Worm (Caenorhabditis elegans) whole organism, L4 larva: ENCODE measurements around the gene abcf-3.

ENCODE experiments used
- D1046.2 ChIP-seq: fragments of 200-800 bp; sonication (Bioruptor generic); IDR thresholded peaks from 2 replicates; pipeline ENCODE4 v1.3.6; 2022; ENCODE audit warnings: missing genetic modification characterization, missing compliant biosample characterization
- F10B5.3 ChIP-seq: sonication (generic microtip); optimal IDR thresholded peaks from 2 replicates; lab custom pipeline; 2016; ENCODE audit warnings: mild to moderate bottlenecking, missing genetic modification characterization, missing compliant biosample characterization
- F26F4.8 ChIP-seq: fragments of 200-800 bp; sonication (Bioruptor generic); conservative IDR thresholded peaks from 2 replicates; pipeline ENCODE4 v1.3.6; 2022; ENCODE audit warnings: missing genetic modification characterization, missing compliant biosample characterization
- F37D6.2 ChIP-seq: sonication (generic microtip); optimal IDR thresholded peaks from 2 replicates; lab custom pipeline; 2016; ENCODE audit warnings: mild to moderate bottlenecking, missing genetic modification characterization, missing compliant biosample characterization
- F44E2.7 ChIP-seq: fragments of 200-800 bp; sonication (Bioruptor generic); IDR thresholded peaks from 2 replicates; pipeline ENCODE4 v2.1.2; 2022; ENCODE audit warnings: missing genetic modification characterization, missing compliant biosample characterization
- F49E8.2 ChIP-seq: sonication (generic microtip); optimal IDR thresholded peaks from 2 replicates; lab custom pipeline; 2016; ENCODE audit warnings: missing compliant biosample characterization, mild to moderate bottlenecking, missing genetic modification characterization, borderline replicate concordance
- R02D3.7 ChIP-seq: fragments of 150-350 bp; sonication (generic microtip); optimal IDR thresholded peaks from 3 replicates; lab custom pipeline; 2014; ENCODE audit warnings: missing biosample characterization, missing genetic modification characterization
- T20F7.1 ChIP-seq: fragments of 200-800 bp; sonication (Bioruptor generic); optimal IDR thresholded peaks from 2 replicates; lab custom pipeline; 2018; ENCODE audit warnings: mild to moderate bottlenecking, missing genetic modification characterization, missing compliant biosample characterization
- T26A8.4 ChIP-seq: fragments of 200-800 bp; sonication (Bioruptor generic); IDR thresholded peaks from 2 replicates; pipeline ENCODE4 v1.3.6; 2022; ENCODE audit warnings: missing genetic modification characterization, missing compliant biosample characterization
- Y48G9A.11 ChIP-seq: fragments of 200-800 bp; sonication (Bioruptor generic); IDR thresholded peaks from 2 replicates; pipeline ENCODE4 v1.3.6; 2022; ENCODE audit warnings: missing genetic modification reagents, missing genetic modification characterization, missing compliant biosample characterization
- Y5F2A.4 ChIP-seq: fragments of 200-800 bp; sonication (Bioruptor generic); optimal IDR thresholded peaks from 2 replicates; lab custom pipeline; 2018; ENCODE audit warnings: mild to moderate bottlenecking, missing genetic modification characterization, missing compliant biosample characterization
- Y75B8A.6 ChIP-seq: fragments of 200-800 bp; sonication (Bioruptor generic); IDR thresholded peaks from 2 replicates; pipeline ENCODE4 v1.3.6; 2022; ENCODE audit warnings: missing genetic modification reagents, missing genetic modification characterization, missing compliant biosample characterization
- ZK337.2 ChIP-seq: fragments of 200-800 bp; sonication (Bioruptor generic); IDR thresholded peaks from 2 replicates; pipeline ENCODE4 v1.3.6; 2022; ENCODE audit warnings: missing genetic modification reagents, missing genetic modification characterization, missing compliant biosample characterization
- ama-1 ChIP-seq: fragments of 150-350 bp; optimal IDR thresholded peaks from 2 replicates; lab custom pipeline; 2014; ENCODE audit warnings: inconsistent platforms, mixed read lengths
- arid-1 ChIP-seq: fragments of 200-800 bp; sonication (Bioruptor generic); conservative IDR thresholded peaks from 2 replicates; pipeline ENCODE4 v1.3.6; 2022; ENCODE audit warnings: missing genetic modification reagents, missing genetic modification characterization, missing compliant biosample characterization
- ceh-32 ChIP-seq: sonication (generic microtip); optimal IDR thresholded peaks from 2 replicates; lab custom pipeline; 2016; ENCODE audit warnings: mild to moderate bottlenecking, missing genetic modification characterization, missing compliant biosample characterization; ENCODE audit not compliant: poor library complexity
- cey-2 ChIP-seq: sonication (generic microtip); optimal IDR thresholded peaks from 3 replicates; lab custom pipeline; 2017; ENCODE audit warnings: missing genetic modification characterization, mild to moderate bottlenecking, missing compliant biosample characterization, antibody characterized with exemption, borderline replicate concordance; ENCODE audit not compliant: insufficient read depth
- daf-12 ChIP-seq: fragments of 150-350 bp; optimal IDR thresholded peaks from 2 replicates; lab custom pipeline; 2014; ENCODE audit warnings: missing biosample characterization, missing genetic modification reagents, missing genetic modification characterization
- daf-16 ChIP-seq, 3 experiments: sonication (generic microtip); optimal IDR thresholded peaks; 2 replicates each; lab custom pipeline; 2016 to 2017; ENCODE audit warnings: missing genetic modification characterization in 3 of 3, missing genetic modification reagents in 3 of 3, mild to moderate bottlenecking in 2 of 3, missing compliant biosample characterization in 2 of 3, missing biosample characterization in 1 of 3, moderate library complexity in 1 of 3
- daf-19 ChIP-seq: fragments of 200-800 bp; sonication (Bioruptor generic); conservative IDR thresholded peaks from 2 replicates; pipeline ENCODE4 v1.3.6; 2022; ENCODE audit warnings: missing genetic modification characterization, missing compliant biosample characterization
- daf-8 ChIP-seq: fragments of 200-800 bp; sonication (Bioruptor generic); IDR thresholded peaks from 2 replicates; pipeline ENCODE4 v1.3.6; 2022; ENCODE audit warnings: missing genetic modification characterization, missing compliant biosample characterization
- dmd-8 ChIP-seq: fragments of 200-800 bp; sonication (Bioruptor generic); IDR thresholded peaks from 2 replicates; pipeline ENCODE4 v1.3.6; 2022; ENCODE audit warnings: missing genetic modification characterization, missing compliant biosample characterization
- dve-1 ChIP-seq: sonication (generic microtip); optimal IDR thresholded peaks from 2 replicates; lab custom pipeline; 2017; ENCODE audit warnings: antibody characterized with exemption, mild to moderate bottlenecking, missing genetic modification characterization, missing compliant biosample characterization; ENCODE audit not compliant: insufficient read depth
- egl-43 ChIP-seq: fragments of 200-800 bp; sonication (Bioruptor generic); IDR thresholded peaks from 2 replicates; pipeline ENCODE4 v1.3.6; 2022; ENCODE audit warnings: missing genetic modification reagents, missing genetic modification characterization, missing compliant biosample characterization
- fkh-10 ChIP-seq: fragments of 150-350 bp; optimal IDR thresholded peaks from 2 replicates; lab custom pipeline; 2014; ENCODE audit warnings: missing biosample characterization, missing genetic modification reagents, missing genetic modification characterization
- fos-1 ChIP-seq: fragments of 150-350 bp; optimal IDR thresholded peaks from 2 replicates; lab custom pipeline; 2014; ENCODE audit warnings: missing biosample characterization, missing genetic modification characterization
- gei-8 ChIP-seq: fragments of 200-800 bp; sonication (Bioruptor generic); optimal IDR thresholded peaks from 2 replicates; lab custom pipeline; 2018; ENCODE audit warnings: mild to moderate bottlenecking, missing genetic modification characterization, missing compliant biosample characterization
- lin-29 ChIP-seq: fragments of 200-800 bp; sonication (Bioruptor generic); IDR thresholded peaks from 2 replicates; pipeline ENCODE4 v1.3.6; 2022; ENCODE audit warnings: missing genetic modification reagents, missing genetic modification characterization, missing compliant biosample characterization
- lin-38 ChIP-seq: fragments of 200-800 bp; sonication (Bioruptor generic); IDR thresholded peaks from 2 replicates; pipeline ENCODE4 v1.3.6; 2022; ENCODE audit warnings: missing genetic modification reagents, missing genetic modification characterization, missing compliant biosample characterization
- madf-9 ChIP-seq: fragments of 200-800 bp; sonication (Bioruptor generic); conservative IDR thresholded peaks from 2 replicates; pipeline ENCODE4 v1.3.6; 2022; ENCODE audit warnings: missing genetic modification reagents, missing genetic modification characterization, missing compliant biosample characterization
- mep-1 ChIP-seq: fragments of 150-350 bp; sonication (generic microtip); optimal IDR thresholded peaks from 3 replicates; lab custom pipeline; 2014; ENCODE audit warnings: missing biosample characterization, missing genetic modification characterization
- mes-2 ChIP-seq: sonication (generic microtip); optimal IDR thresholded peaks from 2 replicates; lab custom pipeline; 2016; ENCODE audit warnings: missing genotype, mild to moderate bottlenecking, missing genetic modification characterization, missing compliant biosample characterization; ENCODE audit not compliant: poor library complexity, severe bottlenecking
- mxl-2 ChIP-seq: fragments of 200-800 bp; sonication (Bioruptor generic); conservative IDR thresholded peaks from 2 replicates; pipeline ENCODE4 v1.3.6; 2022; ENCODE audit warnings: missing genetic modification reagents, missing genetic modification characterization, missing compliant biosample characterization
- mxl-3 ChIP-seq: fragments of 200-800 bp; sonication (Bioruptor generic); optimal IDR thresholded peaks from 2 replicates; lab custom pipeline; 2018; ENCODE audit warnings: mild to moderate bottlenecking, missing genetic modification characterization, missing compliant biosample characterization
- nhr-111 ChIP-seq: fragments of 200-800 bp; sonication (Bioruptor generic); optimal IDR thresholded peaks from 2 replicates; lab custom pipeline; 2018; ENCODE audit warnings: mild to moderate bottlenecking, missing genetic modification characterization, missing compliant biosample characterization
- nhr-237 ChIP-seq: sonication (generic microtip); optimal IDR thresholded peaks from 2 replicates; lab custom pipeline; 2017; ENCODE audit warnings: missing biosample characterization, missing genetic modification characterization
- nhr-25 ChIP-seq: sonication (generic microtip); optimal IDR thresholded peaks from 2 replicates; lab custom pipeline; 2017; ENCODE audit warnings: missing genetic modification characterization, mild to moderate bottlenecking, missing compliant biosample characterization, antibody characterized with exemption, moderate library complexity, borderline replicate concordance; ENCODE audit not compliant: insufficient read depth
- nhr-6 ChIP-seq: fragments of 150-350 bp; optimal IDR thresholded peaks from 2 replicates; lab custom pipeline; 2014; ENCODE audit warnings: missing biosample characterization, missing genetic modification characterization
- nhr-77 ChIP-seq: fragments of 150-350 bp; optimal IDR thresholded peaks from 2 replicates; lab custom pipeline; 2014; ENCODE audit warnings: missing biosample characterization, missing genetic modification characterization
- php-3 ChIP-seq: fragments of 200-800 bp; sonication (Bioruptor generic); IDR thresholded peaks from 2 replicates; pipeline ENCODE4 v1.3.6; 2022; ENCODE audit warnings: missing genetic modification reagents, missing genetic modification characterization, missing compliant biosample characterization
- rbr-2 ChIP-seq: sonication (generic microtip); optimal IDR thresholded peaks from 2 replicates; lab custom pipeline; 2016; ENCODE audit warnings: missing genotype, missing genetic modification characterization, missing compliant biosample characterization
- set-16 ChIP-seq: fragments of 200-800 bp; sonication (Bioruptor generic); IDR thresholded peaks from 2 replicates; pipeline ENCODE4 v1.3.6; 2022; ENCODE audit warnings: missing genetic modification reagents, missing genetic modification characterization, missing compliant biosample characterization
- spr-1 ChIP-seq: sonication (generic microtip); optimal IDR thresholded peaks from 2 replicates; lab custom pipeline; 2016; ENCODE audit warnings: mild to moderate bottlenecking, missing genetic modification characterization, missing compliant biosample characterization
- spr-3 ChIP-seq: fragments of 200-800 bp; sonication (Bioruptor generic); optimal IDR thresholded peaks from 2 replicates; lab custom pipeline; 2018; ENCODE audit warnings: mild to moderate bottlenecking, missing genetic modification characterization, missing compliant biosample characterization
- tag-97 ChIP-seq: fragments of 200-800 bp; sonication (Bioruptor generic); IDR thresholded peaks from 2 replicates; pipeline ENCODE4 v1.3.6; 2022; ENCODE audit warnings: missing genetic modification characterization, missing compliant biosample characterization
- unc-62 ChIP-seq, 3 experiments: fragments of 150-350 bp in 1 of 3; sonication (generic microtip); optimal IDR thresholded peaks in 2 of 3; peaks in 1 of 3; 1 replicate in 1 of 3; 2 replicates in 2 of 3; lab custom pipeline; 2014 to 2017; ENCODE audit warnings: missing biosample characterization in 3 of 3, missing genetic modification characterization in 3 of 3, missing genetic modification reagents in 3 of 3, missing genotype in 1 of 3
- zag-1 ChIP-seq: fragments of 150-350 bp; optimal IDR thresholded peaks from 2 replicates; lab custom pipeline; 2014; ENCODE audit warnings: missing biosample characterization, missing genetic modification characterization
- zfp-2 ChIP-seq: sonication (generic microtip); optimal IDR thresholded peaks from 2 replicates; lab custom pipeline; 2016; ENCODE audit warnings: mild to moderate bottlenecking, missing genetic modification characterization, missing compliant biosample characterization
- zip-2 ChIP-seq: fragments of 150-350 bp; optimal IDR thresholded peaks from 2 replicates; lab custom pipeline; 2014; ENCODE audit warnings: missing biosample characterization, missing genetic modification characterization
- ztf-11 ChIP-seq: fragments of 150-350 bp; optimal IDR thresholded peaks from 2 replicates; lab custom pipeline; 2014; ENCODE audit warnings: missing biosample characterization, missing genetic modification characterization
- ztf-7 ChIP-seq: fragments of 150-350 bp; optimal IDR thresholded peaks from 2 replicates; lab custom pipeline; 2014; ENCODE audit warnings: missing biosample characterization, missing genetic modification characterization

abcf-3 gene

DNA sequence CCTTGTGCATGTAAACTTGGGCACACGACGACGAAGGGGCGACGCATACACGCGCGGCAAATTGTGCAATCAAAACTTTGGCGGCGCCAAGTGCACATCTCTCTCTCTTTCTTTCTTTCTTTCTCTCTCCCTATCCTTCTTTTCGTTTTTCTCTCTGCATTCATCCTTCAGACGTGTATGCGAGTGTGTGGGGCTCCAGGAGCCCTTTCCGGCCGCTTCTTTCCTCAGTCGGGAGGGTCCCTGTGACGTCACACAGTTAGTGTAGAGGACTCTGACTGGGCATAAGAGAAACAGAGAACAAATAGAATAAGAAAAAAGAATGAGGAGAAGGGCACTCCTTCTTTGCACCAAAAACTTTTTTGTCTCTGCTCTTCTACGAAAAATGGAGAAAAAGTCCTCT lies 35.8 kb upstream of the abcf-3 start (continued):
- TF ChIP-seq cey-2 (tag; lab: Kevin White, UChicago): no peak
- no peak for TF ChIP-seq F10B5.3
- TF ChIP-seq ztf-7 (tag; lab: Kevin White, UChicago): no peak
- no peak for TF ChIP-seq fos-1
- TF ChIP-seq nhr-237 (tag; lab: Kevin White, UChicago): no peak
- peak; percentile 80 for TF ChIP-seq rbr-2 (tag; lab: Kevin White, UChicago)
- TF ChIP-seq F37D6.2 (tag; lab: Kevin White, UChicago): peak; percentile 73
- TF ChIP-seq mep-1 (tag; lab: Kevin White, UChicago): peak; percentile 79
- no peak for TF ChIP-seq arid-1
- no peak for TF ChIP-seq php-3
- TF ChIP-seq dmd-8 (GFP tag; lab: Robert Waterston, UW): no peak
- no peak for TF ChIP-seq zip-2 (tag; lab: Kevin White, UChicago)
- peak; percentile 40 for TF ChIP-seq zag-1 (tag; lab: Kevin White, UChicago)
- TF ChIP-seq mxl-2 (GFP tag; lab: Robert Waterston, UW): no peak
- no peak for TF ChIP-seq ztf-11 (tag; lab: Kevin White, UChicago)
- no peak for TF ChIP-seq lin-29 (GFP tag; lab: Robert Waterston, UW)
- no peak for TF ChIP-seq F26F4.8
- no peak for TF ChIP-seq dve-1
- no peak for TF ChIP-seq daf-16 (GFP tag; optimal IDR thresholded peaks at IDR 0.05; lab: Kevin White, UChicago)
- TF ChIP-seq daf-16 (tag; optimal IDR thresholded peaks at IDR 0.05; lab: Kevin White, UChicago): no peak
- no peak for TF ChIP-seq spr-3 (GFP tag; lab: Kevin White, UChicago)
- no peak for TF ChIP-seq daf-19 (GFP tag; lab: Robert Waterston, UW)
- TF ChIP-seq gei-8 (GFP tag; lab: Kevin White, UChicago): no peak
- peak; percentile 82 for TF ChIP-seq egl-43 (GFP tag; lab: Robert Waterston, UW)
- TF ChIP-seq R02D3.7 (tag; lab: Kevin White, UChicago): no peak
- TF ChIP-seq T20F7.1 (GFP tag; lab: Kevin White, UChicago): no peak
- TF ChIP-seq F44E2.7: no peak
- no peak for TF ChIP-seq nhr-111
- peak in 1 of 2 experiments; percentile 90 for TF ChIP-seq unc-62 (GFP tag; optimal IDR thresholded peaks at IDR 0.05 in 1 of 2; lab: Kevin White, UChicago)
- no peak for TF ChIP-seq unc-62 (tag; optimal IDR thresholded peaks at IDR 0.05; lab: Kevin White, UChicago)
- peak; percentile 75 for TF ChIP-seq set-16
- peak; percentile 58 for TF ChIP-seq mes-2
- no peak for TF ChIP-seq Y75B8A.6 (GFP tag; lab: Robert Waterston, UW)
- TF ChIP-seq nhr-77 (tag; lab: Kevin White, UChicago): no peak
- TF ChIP-seq nhr-6 (tag; lab: Kevin White, UChicago): no peak
- TF ChIP-seq madf-9: no peak
- TF ChIP-seq ama-1 (lab: Kevin White, UChicago): no peak
- TF ChIP-seq D1046.2 (GFP tag; lab: Robert Waterston, UW): no peak
- TF ChIP-seq Y5F2A.4 (GFP tag; lab: Kevin White, UChicago): no peak
- no peak for TF ChIP-seq zfp-2 (tag; lab: Kevin White, UChicago)
- no peak for TF ChIP-seq T26A8.4 (GFP tag; lab: Robert Waterston, UW)
- no peak for TF ChIP-seq daf-8 (GFP tag; lab: Robert Waterston, UW)
- TF ChIP-seq nhr-25 (tag; lab: Kevin White, UChicago): no peak
- no peak for TF ChIP-seq ZK337.2
- TF ChIP-seq daf-12 (tag; lab: Kevin White, UChicago): no peak
- TF ChIP-seq ceh-32 (tag; lab: Kevin White, UChicago): no peak
- TF ChIP-seq fkh-10: peak; percentile 86
- no peak for TF ChIP-seq Y48G9A.11 (GFP tag; lab: Robert Waterston, UW)
- TF ChIP-seq mxl-3 (GFP tag; lab: Kevin White, UChicago): peak; percentile 4
- no peak for TF ChIP-seq spr-1 (tag; lab: Kevin White, UChicago)
- no peak for TF ChIP-seq tag-97 (GFP tag; lab: Robert Waterston, UW)
- no peak for TF ChIP-seq lin-38 (GFP tag; lab: Robert Waterston, UW)
- no peak for TF ChIP-seq F49E8.2
